Worm (Caenorhabditis elegans) whole organism, L1 larva: ENCODE measurements around the gene F41E7.7.

Experiments
- blmp-1 ChIP-seq: fragments of 150-350 bp; optimal IDR thresholded peaks from 2 replicates; lab custom pipeline; 2014; ENCODE audit warnings: missing biosample characterization, missing genetic modification characterization
- lin-13 ChIP-seq: fragments of 150-350 bp; optimal IDR thresholded peaks from 2 replicates; lab custom pipeline; 2014; ENCODE audit warnings: missing biosample characterization, missing genetic modification reagents, missing genetic modification characterization
- lin-15B ChIP-seq: fragments of 150-350 bp; sonication (generic microtip); optimal IDR thresholded peaks from 3 replicates; lab custom pipeline; 2014; ENCODE audit warnings: missing biosample characterization, missing genetic modification characterization
- mdl-1 ChIP-seq, 2 experiments: fragments of 150-350 bp; optimal IDR thresholded peaks; 2 replicates each; lab custom pipeline; 2014 to 2017; ENCODE audit warnings: missing biosample characterization in 2 of 2, missing genetic modification characterization in 2 of 2, inconsistent platforms in 1 of 2
- nhr-71 ChIP-seq: sonication (generic microtip); optimal IDR thresholded peaks from 2 replicates; lab custom pipeline; 2016; ENCODE audit warnings: mild to moderate bottlenecking, missing genetic modification characterization, moderate library complexity, missing compliant biosample characterization
- nhr-84 ChIP-seq: sonication (generic microtip); optimal IDR thresholded peaks from 2 replicates; lab custom pipeline; 2017; ENCODE audit warnings: missing biosample characterization, missing genetic modification characterization
- tbx-2 ChIP-seq: sonication (generic microtip); optimal IDR thresholded peaks from 2 replicates; lab custom pipeline; 2016; ENCODE audit warnings: missing genetic modification characterization, missing compliant biosample characterization
- unc-130 ChIP-seq: fragments of 150-350 bp; optimal IDR thresholded peaks from 2 replicates; lab custom pipeline; 2017; ENCODE audit warnings: missing biosample characterization, missing genetic modification characterization, inconsistent platforms
- ztf-4 ChIP-seq: fragments of 150-350 bp; optimal IDR thresholded peaks from 2 replicates; lab custom pipeline; 2014; ENCODE audit warnings: missing biosample characterization, missing genetic modification characterization

ce11 chrX:10297410-10297809 lies 10.2 kb upstream of the F41E7.7 start:
- no peak for TF ChIP-seq nhr-71 (tag; lab: Kevin White, UChicago)
- no peak for TF ChIP-seq lin-13
- no peak for TF ChIP-seq tbx-2 (tag; lab: Kevin White, UChicago)
- no peak for TF ChIP-seq lin-15B (tag; lab: Kevin White, UChicago)
- TF ChIP-seq blmp-1 (tag; lab: Kevin White, UChicago): no peak
- TF ChIP-seq ztf-4: no peak
- no peak for TF ChIP-seq unc-130 (tag; lab: Kevin White, UChicago)
- no peak for TF ChIP-seq nhr-84
- TF ChIP-seq mdl-1 (tag; optimal IDR thresholded peaks at IDR 0.05; lab: Kevin White, UChicago): no peak
